Worm (Caenorhabditis elegans): Measurements from ENCODE around the gene C13A2.9.

DNA sequence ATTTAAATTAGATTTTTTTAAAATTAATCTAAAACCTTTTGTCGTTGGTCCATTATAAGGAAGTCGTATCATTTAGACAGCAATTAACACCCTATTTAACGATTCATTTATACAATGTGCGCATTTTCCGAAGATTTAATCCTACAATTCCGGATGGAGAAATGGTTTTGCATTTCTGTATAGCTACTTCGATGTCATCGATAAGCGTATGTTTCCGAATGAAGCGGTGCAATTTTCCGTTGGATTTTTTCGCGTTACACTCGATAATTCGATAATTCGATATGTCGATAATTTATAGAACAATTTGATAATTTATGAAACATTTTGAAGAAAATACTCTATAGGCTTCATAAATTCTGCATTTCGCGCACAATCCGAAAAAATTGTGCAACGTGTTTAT, 11.1 kb upstream of the C13A2.9 start, which contains the start of gene C13A2.10:
- TF ChIP-seq W03F9.2 (tag; optimal IDR thresholded peaks at IDR 0.05) (no peak), dao-5 (tag; optimal IDR thresholded peaks at IDR 0.05) (no peak)
